Worm (Caenorhabditis elegans) whole organism, L4 larva: ENCODE results near the gene C50A2.3.

ENCODE experiments used
- F37D6.2 ChIP-seq: sonication (generic microtip); optimal IDR thresholded peaks from 2 replicates; lab custom pipeline; 2016; ENCODE audit warnings: mild to moderate bottlenecking, missing genetic modification characterization, missing compliant biosample characterization
- Y5F2A.4 ChIP-seq: fragments of 200-800 bp; sonication (Bioruptor generic); optimal IDR thresholded peaks from 2 replicates; lab custom pipeline; 2018; ENCODE audit warnings: mild to moderate bottlenecking, missing genetic modification characterization, missing compliant biosample characterization
- aha-1 ChIP-seq: fragments of 150-350 bp; peaks from one replicate; lab custom pipeline; 2014; ENCODE audit warnings: missing biosample characterization, missing genetic modification characterization
- aly-2 ChIP-seq: sonication (generic microtip); optimal IDR thresholded peaks from 2 replicates; lab custom pipeline; 2018; ENCODE audit warnings: missing biosample characterization, missing genetic modification characterization
- ama-1 ChIP-seq: fragments of 150-350 bp; optimal IDR thresholded peaks from 2 replicates; lab custom pipeline; 2014; ENCODE audit warnings: inconsistent platforms, mixed read lengths
- ceh-32 ChIP-seq: sonication (generic microtip); optimal IDR thresholded peaks from 2 replicates; lab custom pipeline; 2016; ENCODE audit warnings: mild to moderate bottlenecking, missing genetic modification characterization, missing compliant biosample characterization; ENCODE audit not compliant: poor library complexity
- ceh-62 ChIP-seq: sonication (generic microtip); optimal IDR thresholded peaks from 2 replicates; lab custom pipeline; 2017; ENCODE audit warnings: missing biosample characterization, missing genetic modification characterization
- ces-1 ChIP-seq: fragments of 150-350 bp; sonication (generic microtip); optimal IDR thresholded peaks from 4 replicates; lab custom pipeline; 2014; ENCODE audit warnings: missing biosample characterization, missing genetic modification reagents, missing genetic modification characterization
- ctbp-1 ChIP-seq: fragments of 200-800 bp; sonication (Bioruptor generic); IDR thresholded peaks from 2 replicates; pipeline ENCODE4 v1.3.6; 2022; ENCODE audit warnings: missing genetic modification reagents, missing genetic modification characterization, missing compliant biosample characterization
- daf-16 ChIP-seq, 3 experiments: sonication (generic microtip); optimal IDR thresholded peaks; 2 replicates each; lab custom pipeline; 2016 to 2017; ENCODE audit warnings: missing genetic modification characterization in 3 of 3, missing genetic modification reagents in 3 of 3, mild to moderate bottlenecking in 2 of 3, missing compliant biosample characterization in 2 of 3, missing biosample characterization in 1 of 3, moderate library complexity in 1 of 3
- daf-8 ChIP-seq: fragments of 200-800 bp; sonication (Bioruptor generic); IDR thresholded peaks from 2 replicates; pipeline ENCODE4 v1.3.6; 2022; ENCODE audit warnings: missing genetic modification characterization, missing compliant biosample characterization
- dmd-8 ChIP-seq: fragments of 200-800 bp; sonication (Bioruptor generic); IDR thresholded peaks from 2 replicates; pipeline ENCODE4 v1.3.6; 2022; ENCODE audit warnings: missing genetic modification characterization, missing compliant biosample characterization
- duxl-1 ChIP-seq: sonication (generic microtip); optimal IDR thresholded peaks from 2 replicates; lab custom pipeline; 2016; ENCODE audit warnings: mild to moderate bottlenecking, missing genetic modification characterization, moderate library complexity, missing compliant biosample characterization; ENCODE audit not compliant: poor library complexity
- hlh-11 ChIP-seq: fragments of 200-800 bp; sonication (Bioruptor generic); optimal IDR thresholded peaks from 2 replicates; lab custom pipeline; 2018; ENCODE audit warnings: mild to moderate bottlenecking, missing genetic modification characterization, missing compliant biosample characterization
- hlh-30 ChIP-seq: sonication (generic microtip); optimal IDR thresholded peaks from 2 replicates; lab custom pipeline; 2017; ENCODE audit warnings: antibody characterized with exemption, mild to moderate bottlenecking, missing genetic modification characterization, missing compliant biosample characterization; ENCODE audit not compliant: insufficient read depth
- hmg-1.1 ChIP-seq: fragments of 200-800 bp; sonication (Bioruptor generic); IDR thresholded peaks from 2 replicates; pipeline ENCODE4 v1.3.6; 2022; ENCODE audit warnings: missing genetic modification reagents, missing genetic modification characterization, missing compliant biosample characterization
- lim-7 ChIP-seq: fragments of 200-800 bp; sonication (Bioruptor generic); IDR thresholded peaks from 2 replicates; pipeline ENCODE4 v1.3.6; 2022; ENCODE audit warnings: missing genetic modification characterization, missing compliant biosample characterization
- lin-38 ChIP-seq: fragments of 200-800 bp; sonication (Bioruptor generic); IDR thresholded peaks from 2 replicates; pipeline ENCODE4 v1.3.6; 2022; ENCODE audit warnings: missing genetic modification reagents, missing genetic modification characterization, missing compliant biosample characterization
- mes-2 ChIP-seq: sonication (generic microtip); optimal IDR thresholded peaks from 2 replicates; lab custom pipeline; 2016; ENCODE audit warnings: missing genotype, mild to moderate bottlenecking, missing genetic modification characterization, missing compliant biosample characterization; ENCODE audit not compliant: poor library complexity, severe bottlenecking
- nhr-10 ChIP-seq: fragments of 150-350 bp; optimal IDR thresholded peaks from 2 replicates; lab custom pipeline; 2014; ENCODE audit warnings: missing biosample characterization, missing genetic modification characterization
- nhr-25 ChIP-seq: sonication (generic microtip); optimal IDR thresholded peaks from 2 replicates; lab custom pipeline; 2017; ENCODE audit warnings: missing genetic modification characterization, mild to moderate bottlenecking, missing compliant biosample characterization, antibody characterized with exemption, moderate library complexity, borderline replicate concordance; ENCODE audit not compliant: insufficient read depth
- nhr-41 ChIP-seq: fragments of 200-800 bp; sonication (Bioruptor generic); IDR thresholded peaks from 2 replicates; pipeline ENCODE4 v1.3.6; 2022; ENCODE audit warnings: missing genetic modification reagents, missing genetic modification characterization, missing compliant biosample characterization
- pha-4 ChIP-seq, 2 experiments: fragments of 150-350 bp in 1 of 2; fragments of 200-800 bp in 1 of 2; sonication (Bioruptor generic) in 1 of 2; IDR thresholded peaks in 1 of 2; optimal IDR thresholded peaks in 1 of 2; 2 replicates each; pipeline versions ENCODE4 v1.3.6 to Lab custom; 2014 to 2022; ENCODE audit warnings: missing genetic modification characterization in 2 of 2, missing genetic modification reagents in 2 of 2, missing biosample characterization in 1 of 2, missing compliant biosample characterization in 1 of 2
- php-3 ChIP-seq: fragments of 200-800 bp; sonication (Bioruptor generic); IDR thresholded peaks from 2 replicates; pipeline ENCODE4 v1.3.6; 2022; ENCODE audit warnings: missing genetic modification reagents, missing genetic modification characterization, missing compliant biosample characterization
- rbr-2 ChIP-seq: sonication (generic microtip); optimal IDR thresholded peaks from 2 replicates; lab custom pipeline; 2016; ENCODE audit warnings: missing genotype, missing genetic modification characterization, missing compliant biosample characterization
- set-16 ChIP-seq: fragments of 200-800 bp; sonication (Bioruptor generic); IDR thresholded peaks from 2 replicates; pipeline ENCODE4 v1.3.6; 2022; ENCODE audit warnings: missing genetic modification reagents, missing genetic modification characterization, missing compliant biosample characterization
- tra-1 ChIP-seq: fragments of 200-800 bp; sonication (Bioruptor generic); IDR thresholded peaks from 2 replicates; pipeline ENCODE4 v1.3.6; 2022; ENCODE audit warnings: missing genetic modification reagents, missing genetic modification characterization, missing compliant biosample characterization
- zag-1 ChIP-seq: fragments of 150-350 bp; optimal IDR thresholded peaks from 2 replicates; lab custom pipeline; 2014; ENCODE audit warnings: missing biosample characterization, missing genetic modification characterization
- zip-2 ChIP-seq: fragments of 150-350 bp; optimal IDR thresholded peaks from 2 replicates; lab custom pipeline; 2014; ENCODE audit warnings: missing biosample characterization, missing genetic modification characterization

Gene C50A2.3

DNA sequence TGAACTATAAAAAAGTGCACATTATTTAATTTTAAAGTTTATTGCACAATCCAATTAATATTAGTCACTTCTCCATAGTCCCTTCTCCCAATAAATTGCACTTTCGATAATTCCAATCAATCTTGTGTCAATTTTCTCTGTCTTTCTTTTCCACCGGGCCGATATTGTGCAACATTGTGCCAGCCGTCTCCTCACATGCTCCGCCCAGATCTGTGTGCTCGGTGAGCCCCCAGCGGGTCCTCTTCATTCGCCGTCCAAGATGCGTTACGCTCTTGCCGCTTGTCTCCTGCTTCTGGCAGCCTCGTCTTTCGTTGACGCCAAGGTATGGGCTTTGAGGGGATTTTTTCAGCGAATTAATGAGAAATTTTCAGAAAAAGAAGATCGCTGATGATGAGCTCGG is 50.6 kb downstream of the C50A2.3 start, which contains the start of gene ost-1:
Gene ost-1, plus strand, starts transcription at position 207 of the 400 bp plus-strand sequence.
- TF ChIP-seq ama-1 (lab: Kevin White, UChicago) = peak; percentile 41
- peak; percentile 56; the same call in 1 of the 2 replicates for TF ChIP-seq set-16 (GFP tag; lab: Robert Waterston, UW)
- peak; percentile 2 for TF ChIP-seq hlh-11 (tag; lab: Kevin White, UChicago)
- no peak for TF ChIP-seq hlh-30 (tag; lab: Kevin White, UChicago)
- TF ChIP-seq, all 104 proteins: peak for 3

ce11 chrIV:1105999-1106398 is 51.8 kb downstream of the C50A2.3 start:
- TF ChIP-seq dmd-8 (GFP tag; lab: Robert Waterston, UW) (no peak), pha-4 (GFP tag; IDR thresholded peaks at IDR 0.05; lab: Robert Waterston, UW) (no peak), pha-4 (tag; optimal IDR thresholded peaks at IDR 0.05; lab: Kevin White, UChicago) (no peak), nhr-25 (tag; lab: Kevin White, UChicago) (no peak), zip-2 (no peak), rbr-2 (tag; lab: Kevin White, UChicago) (no peak)

ce11 chrIV:1105104-1105503 is 52.7 kb downstream of the C50A2.3 start:
- TF ChIP-seq F37D6.2 = no peak
- TF ChIP-seq set-16 (GFP tag; lab: Robert Waterston, UW) = no peak
- peak in 1 of 2 experiments; percentile 56 for TF ChIP-seq daf-16 (GFP tag; optimal IDR thresholded peaks at IDR 0.05; lab: Kevin White, UChicago)
- TF ChIP-seq daf-16 (tag; optimal IDR thresholded peaks at IDR 0.05; lab: Kevin White, UChicago) = no peak

DNA sequence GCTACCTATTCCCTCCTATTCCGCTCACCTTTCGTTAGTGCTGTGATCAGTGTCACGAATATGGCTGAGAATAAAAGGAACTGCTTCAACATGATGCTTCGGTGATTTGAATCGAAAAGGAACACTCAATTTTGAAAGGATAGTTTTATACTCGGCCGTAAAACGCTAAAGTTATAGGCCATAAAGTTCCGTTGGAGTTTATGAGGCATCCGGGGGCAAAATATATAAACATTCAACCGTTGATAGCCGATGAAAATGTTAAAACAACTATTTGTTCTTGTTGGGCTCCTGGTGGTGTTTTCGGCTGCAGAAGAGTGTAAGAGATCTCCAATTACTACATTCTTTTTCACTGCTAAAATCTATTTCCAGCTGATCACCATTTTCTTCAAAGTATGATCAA is 53.3 kb downstream of the C50A2.3 start, which contains the start of the genes C44B12.9 and C44B12.3:
Gene C44B12.9, minus strand, starts transcription at position 101 of the 400 bp plus-strand sequence.
Gene C44B12.3, plus strand, starts transcription at position 249 of the 400 bp plus-strand sequence.
- TF ChIP-seq set-16 (GFP tag; lab: Robert Waterston, UW) (no peak), daf-16 (GFP tag; optimal IDR thresholded peaks at IDR 0.05; lab: Kevin White, UChicago) (no peak), daf-16 (tag; optimal IDR thresholded peaks at IDR 0.05; lab: Kevin White, UChicago) (no peak), Y5F2A.4 (no peak), hmg-1.1 (GFP tag; lab: Robert Waterston, UW) (no peak), php-3 (GFP tag; lab: Robert Waterston, UW) (no peak), daf-8 (GFP tag; lab: Robert Waterston, UW) (no peak), tra-1 (no peak), nhr-10 (tag; lab: Kevin White, UChicago) (no peak), aha-1 (tag; lab: Kevin White, UChicago) (no peak), F37D6.2 (no peak), ctbp-1 (GFP tag; lab: Robert Waterston, UW) (no peak), aly-2 (tag; lab: Kevin White, UChicago) (no peak), ceh-62 (no peak), lim-7 (GFP tag; lab: Robert Waterston, UW) (no peak), duxl-1 (tag; lab: Kevin White, UChicago) (no peak), zag-1 (tag; lab: Kevin White, UChicago) (no peak), ceh-32 (tag; lab: Kevin White, UChicago) (no peak), ces-1 (GFP tag; lab: Kevin White, UChicago) (no peak), mes-2 (tag; lab: Kevin White, UChicago) (no peak), nhr-41 (GFP tag; lab: Robert Waterston, UW) (no peak)

DNA sequence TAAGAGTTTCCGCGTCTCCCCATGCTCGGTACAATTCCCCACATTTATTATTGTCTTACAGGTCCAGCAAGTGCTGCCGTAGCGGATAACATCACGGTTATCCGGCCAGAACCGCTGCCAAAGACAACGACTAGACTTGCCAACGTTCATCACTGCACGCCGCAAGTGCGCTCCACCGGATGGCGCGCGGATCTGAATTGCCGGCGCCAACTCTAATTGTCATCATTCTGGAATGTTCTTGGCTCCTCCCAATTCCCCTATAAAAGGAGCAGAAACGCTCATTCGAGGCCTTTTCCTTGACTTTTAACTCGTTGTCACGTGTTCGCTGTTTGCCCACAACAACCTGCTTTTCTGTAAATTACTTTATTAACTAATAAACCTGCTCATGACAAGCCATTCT is 53.8 kb downstream of the C50A2.3 start:
- TF ChIP-seq lin-38 (GFP tag; lab: Robert Waterston, UW) (peak; percentile 55), set-16 (GFP tag; lab: Robert Waterston, UW) (peak; percentile 22; the same call in 1 of the 2 replicates)
